Fruit fly (Drosophila melanogaster) whole organism, embryonic: ENCODE results near the gene CG6415.

ENCODE experiments used
- Med ChIP-seq: fragments of 200-800 bp; sonication (Bioruptor generic); peaks from one replicate; lab custom pipeline; 2016; ENCODE audit warnings: missing biosample characterization, missing genetic modification characterization, mild to moderate bottlenecking, inconsistent platforms, moderate library complexity
- Vsx1 ChIP-seq: fragments of 200-800 bp; sonication (Bioruptor generic); optimal IDR thresholded peaks from 2 replicates; lab custom pipeline; 2017; ENCODE audit warnings: missing biosample characterization, mild to moderate bottlenecking, missing genetic modification characterization, missing genetic modification reagents
- mld ChIP-seq: fragments of 200-800 bp; sonication (Bioruptor generic); IDR thresholded peaks from 3 replicates; pipeline ENCODE4 v1.3.6; 2022; ENCODE audit warnings: missing biosample characterization, missing genetic modification characterization; ENCODE audit not compliant: partially characterized antibody
- run ChIP-seq: fragments of 200-800 bp; sonication (Bioruptor generic); optimal IDR thresholded peaks from 3 replicates; lab custom pipeline; 2018; ENCODE audit warnings: missing biosample characterization, mild to moderate bottlenecking, missing genetic modification characterization
- ttk ChIP-seq: fragments of 200-800 bp; sonication (Bioruptor generic); IDR thresholded peaks from 2 replicates; pipeline ENCODE4 v2.1.2; 2022; ENCODE audit warnings: missing biosample characterization, missing genetic modification characterization
- wdn ChIP-seq: fragments of 200-800 bp; sonication (Bioruptor generic); IDR thresholded peaks from 2 replicates; pipeline ENCODE4 v1.3.6; 2022; ENCODE audit warnings: missing biosample characterization, missing genetic modification characterization

dm6 chr2L:10689221-10690034 lies 14.0 kb upstream of the CG6415 start, which contains the start of gene CG7294:
- TF ChIP-seq mld (GFP tag; lab: Robert Waterston, UW) (no peak), run (tag; lab: Kevin White, UChicago) (no peak), wdn (GFP tag; lab: Robert Waterston, UW) (no peak), Vsx1 (GFP tag; lab: Kevin White, UChicago) (no peak), Med (GFP tag; lab: Kevin White, UChicago) (no peak), ttk (no peak)
